Worm (Caenorhabditis elegans): ENCODE results near the gene sptl-2.

DNA sequence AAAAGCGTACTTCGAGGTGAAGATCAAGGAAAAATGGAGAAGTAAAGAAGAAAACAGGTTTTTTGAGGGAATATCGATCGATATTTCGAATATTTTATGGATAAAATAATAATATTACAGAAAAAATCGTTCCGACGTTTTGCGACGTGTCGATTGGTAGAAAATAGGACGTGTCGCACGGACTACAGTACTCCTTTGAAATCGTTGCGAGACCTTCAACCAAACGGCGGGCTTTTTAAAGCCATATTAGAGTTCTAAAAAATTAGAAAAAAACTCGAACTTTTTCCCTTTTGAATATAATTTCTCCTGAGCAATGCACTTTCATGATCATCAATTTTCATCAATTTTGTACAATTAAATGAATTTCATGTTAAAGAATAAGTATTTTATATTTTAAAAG is 6.9 kb upstream of the sptl-2 start, which contains the start of gene Y97E10AR.4:
- TF ChIP-seq ama-1 (optimal IDR thresholded peaks at IDR 0.05) (no peak), ceh-36 (tag; optimal IDR thresholded peaks at IDR 0.05) (no peak), flt-1 (GFP tag; IDR thresholded peaks at IDR 0.05) (no peak), F13C5.2 (tag; optimal IDR thresholded peaks at IDR 0.05) (no peak), sea-1 (GFP tag; conservative IDR thresholded peaks at IDR 0.05) (no peak), ceh-13 (GFP tag; optimal IDR thresholded peaks at IDR 0.05) (no peak), tra-4 (tag; optimal IDR thresholded peaks at IDR 0.05) (no peak)

All from whole organism, early embryonic.